Fruit fly (Drosophila melanogaster) whole organism, embryonic: Measurements from ENCODE around the gene DCTN6-p27.
A peak's percentile ranks its signal among the peaks of the same experiment; 100 is the strongest.

Source experiments
- ATbp ChIP-seq: fragments of 200-800 bp; sonication (Bioruptor generic); optimal IDR thresholded peaks from 2 replicates; lab custom pipeline; 2017; ENCODE audit warnings: missing biosample characterization, mild to moderate bottlenecking, missing genetic modification characterization, missing genetic modification reagents
- B-H1 ChIP-seq: fragments of 200-800 bp; sonication (Bioruptor generic); IDR thresholded peaks from 3 replicates; pipeline ENCODE4 v1.3.6; 2022; ENCODE audit warnings: missing biosample characterization, missing genetic modification characterization
- Bdp1 ChIP-seq: fragments of 200-800 bp; sonication (Bioruptor generic); optimal IDR thresholded peaks from 3 replicates; lab custom pipeline; 2016; ENCODE audit warnings: missing biosample characterization, missing genetic modification characterization
- CG12104 ChIP-seq: fragments of 200-800 bp; sonication (Bioruptor generic); optimal IDR thresholded peaks from 3 replicates; lab custom pipeline; 2016; ENCODE audit warnings: missing biosample characterization, missing genetic modification characterization
- CG1603 ChIP-seq: fragments of 200-800 bp; sonication (Bioruptor generic); optimal IDR thresholded peaks from 2 replicates; lab custom pipeline; 2019; ENCODE audit warnings: missing biosample characterization, mild to moderate bottlenecking, missing genetic modification characterization, moderate library complexity
- CG17359 ChIP-seq: fragments of 200-800 bp; sonication (Bioruptor generic); optimal IDR thresholded peaks from 3 replicates; lab custom pipeline; 2018; ENCODE audit warnings: missing biosample characterization, mild to moderate bottlenecking, missing genetic modification characterization, moderate library complexity
- CG18764 ChIP-seq: fragments of 200-800 bp; sonication (Bioruptor generic); optimal IDR thresholded peaks from 3 replicates; lab custom pipeline; 2016; ENCODE audit warnings: missing biosample characterization, missing genetic modification characterization
- CG2199 ChIP-seq: fragments of 200-800 bp; sonication (Bioruptor generic); IDR thresholded peaks from 3 replicates; pipeline ENCODE4 v1.3.6; 2022; ENCODE audit warnings: missing biosample characterization, missing genetic modification characterization
- CG3065 ChIP-seq: fragments of 200-800 bp; sonication (Bioruptor generic); optimal IDR thresholded peaks from 2 replicates; lab custom pipeline; 2016; ENCODE audit warnings: missing biosample characterization, missing genetic modification characterization
- CG3726 ChIP-seq: fragments of 200-800 bp; sonication (Bioruptor generic); IDR thresholded peaks from 3 replicates; pipeline ENCODE4, ENCODE4 v1.3.6; 2022; ENCODE audit warnings: missing biosample characterization, missing genetic modification characterization
- CG4707 ChIP-seq: fragments of 200-800 bp; sonication (Bioruptor generic); optimal IDR thresholded peaks from 2 replicates; lab custom pipeline; 2018; ENCODE audit warnings: missing biosample characterization, mild to moderate bottlenecking, missing genetic modification characterization, moderate library complexity
- CG5180 ChIP-seq: fragments of 200-800 bp; sonication (Bioruptor generic); optimal IDR thresholded peaks from 3 replicates; lab custom pipeline; 2017; ENCODE audit warnings: missing biosample characterization, missing genetic modification characterization, mild to moderate bottlenecking, moderate library complexity, missing genetic modification reagents
- CG6175 ChIP-seq: fragments of 200-800 bp; sonication (Bioruptor generic); IDR thresholded peaks from 3 replicates; pipeline ENCODE4 v1.3.6; 2022; ENCODE audit warnings: missing biosample characterization, missing genetic modification characterization
- CG7786 ChIP-seq: fragments of 200-800 bp; sonication (Bioruptor generic); optimal IDR thresholded peaks from 2 replicates; lab custom pipeline; 2016; ENCODE audit warnings: missing biosample characterization, missing genetic modification characterization
- CG8281 ChIP-seq: fragments of 200-800 bp; sonication (Bioruptor generic); optimal IDR thresholded peaks from 2 replicates; lab custom pipeline; 2018; ENCODE audit warnings: missing biosample characterization, mild to moderate bottlenecking, missing genetic modification characterization, moderate library complexity
- D19A ChIP-seq: fragments of 200-800 bp; optimal IDR thresholded peaks from 3 replicates; lab custom pipeline; 2019; ENCODE audit warnings: missing biosample characterization, mild to moderate bottlenecking, missing genetic modification characterization, moderate library complexity
- Dp ChIP-seq: fragments of 200-800 bp; sonication (Bioruptor generic); optimal IDR thresholded peaks from 2 replicates; lab custom pipeline; 2018; ENCODE audit warnings: missing biosample characterization, mild to moderate bottlenecking, missing genetic modification characterization, moderate library complexity
- H15 ChIP-seq: fragments of 200-800 bp; sonication (Bioruptor generic); IDR thresholded peaks from 3 replicates; pipeline ENCODE4 v1.3.6; 2022; ENCODE audit warnings: missing biosample characterization, missing genetic modification characterization
- HHEX ChIP-seq: fragments of 200-800 bp; sonication (Bioruptor generic); optimal IDR thresholded peaks from 3 replicates; lab custom pipeline; 2017; ENCODE audit warnings: missing biosample characterization, mild to moderate bottlenecking, missing genetic modification characterization, missing genetic modification reagents
- HLHmδ ChIP-seq: fragments of 200-800 bp; sonication (Bioruptor generic); optimal IDR thresholded peaks from 2 replicates; lab custom pipeline; 2018; ENCODE audit warnings: missing biosample characterization, mild to moderate bottlenecking, missing genetic modification characterization, moderate library complexity
- Hr51 ChIP-seq, 2 experiments: fragments of 200-800 bp; sonication (Bioruptor generic); optimal IDR thresholded peaks; 2 replicates in 1 of 2; 3 replicates in 1 of 2; lab custom pipeline; 2016 to 2018; ENCODE audit warnings: missing biosample characterization in 2 of 2, missing genetic modification characterization in 2 of 2, mild to moderate bottlenecking in 1 of 2, moderate library complexity in 1 of 2
- Nf-YA ChIP-seq: fragments of 200-800 bp; sonication (Bioruptor generic); IDR thresholded peaks from 2 replicates; pipeline ENCODE4 v1.3.6; 2022; ENCODE audit warnings: missing biosample characterization, missing genetic modification characterization
- NfI ChIP-seq: fragments of 200-800 bp; sonication (Bioruptor generic); optimal IDR thresholded peaks from 3 replicates; lab custom pipeline; 2018; ENCODE audit warnings: missing biosample characterization, mild to moderate bottlenecking, missing genetic modification characterization, moderate library complexity
- Ptx1 ChIP-seq: fragments of 200-800 bp; sonication (Bioruptor generic); IDR thresholded peaks from 2 replicates; pipeline ENCODE4 v1.3.6; 2022; ENCODE audit warnings: missing biosample characterization, missing genetic modification characterization
- Sox100B ChIP-seq: fragments of 200-800 bp; sonication (Bioruptor generic); optimal IDR thresholded peaks from 3 replicates; lab custom pipeline; 2018; ENCODE audit warnings: missing biosample characterization, mild to moderate bottlenecking, missing genetic modification characterization
- chinmo ChIP-seq: fragments of 200-800 bp; sonication (Bioruptor generic); IDR thresholded peaks from 4 replicates; pipeline ENCODE4 v1.3.6; 2022; ENCODE audit warnings: missing biosample characterization, missing genetic modification characterization; ENCODE audit not compliant: partially characterized antibody
- eve ChIP-seq, 2 experiments: fragments of >200 bp; optimal IDR thresholded peaks; 2 replicates each; lab custom pipeline; 2017; ENCODE audit warnings: missing biosample characterization in 2 of 2, missing genetic modification characterization in 2 of 2
- fru ChIP-seq: fragments of >200 bp; optimal IDR thresholded peaks from 2 replicates; lab custom pipeline; 2017
- h ChIP-seq: fragments of >200 bp; optimal IDR thresholded peaks from 2 replicates; lab custom pipeline; 2017
- nmo ChIP-seq: fragments of 200-800 bp; sonication (Bioruptor generic); optimal IDR thresholded peaks from 2 replicates; lab custom pipeline; 2018; ENCODE audit warnings: missing biosample characterization, mild to moderate bottlenecking, missing genetic modification characterization, moderate library complexity
- org-1 ChIP-seq: fragments of 200-800 bp; sonication (Bioruptor generic); optimal IDR thresholded peaks from 2 replicates; lab custom pipeline; 2017; ENCODE audit warnings: missing biosample characterization, missing genetic modification characterization
- pan ChIP-seq, 4 experiments: fragments of >200 bp in 3 of 4; fragments of 200-800 bp in 1 of 4; sonication (Bioruptor generic) in 1 of 4; optimal IDR thresholded peaks in 3 of 4; IDR thresholded peaks in 1 of 4; 2 replicates each; pipeline versions ENCODE4 v1.3.6 to Lab custom; 2017 to 2022; ENCODE audit warnings: missing biosample characterization in 2 of 4, missing genetic modification characterization in 2 of 4, mixed read lengths in 1 of 4
- pfk ChIP-seq: fragments of 200-800 bp; sonication (Bioruptor generic); optimal IDR thresholded peaks from 2 replicates; lab custom pipeline; 2018; ENCODE audit warnings: missing biosample characterization, mild to moderate bottlenecking, missing genetic modification characterization, moderate library complexity
- pho ChIP-seq: fragments of 200-800 bp; sonication (Bioruptor generic); optimal IDR thresholded peaks from 2 replicates; lab custom pipeline; 2016; ENCODE audit warnings: missing biosample characterization, missing genetic modification characterization
- scrt ChIP-seq: fragments of 200-800 bp; sonication (Bioruptor generic); optimal IDR thresholded peaks from 2 replicates; lab custom pipeline; 2018; ENCODE audit warnings: missing biosample characterization, mild to moderate bottlenecking, missing genetic modification characterization, moderate library complexity
- sd ChIP-seq: fragments of 200-800 bp; sonication (Bioruptor generic); optimal IDR thresholded peaks from 3 replicates; lab custom pipeline; 2018; ENCODE audit warnings: missing biosample characterization, mild to moderate bottlenecking, missing genetic modification characterization, moderate library complexity
- slbo ChIP-seq: fragments of 200-800 bp; sonication (Bioruptor generic); IDR thresholded peaks from 2 replicates; pipeline ENCODE4 v1.3.6; 2022; ENCODE audit warnings: missing biosample characterization, missing genetic modification characterization
- sr ChIP-seq: fragments of 200-800 bp; sonication (Bioruptor generic); IDR thresholded peaks from 3 replicates; pipeline ENCODE4 v1.3.6; 2022; ENCODE audit warnings: missing biosample characterization, missing genetic modification characterization
- zen2 ChIP-seq: fragments of 200-800 bp; sonication (Bioruptor generic); IDR thresholded peaks from 3 replicates; pipeline ENCODE4 v1.3.6; 2022; ENCODE audit warnings: missing biosample characterization, missing genetic modification characterization; ENCODE audit not compliant: partially characterized antibody
- zfh2 ChIP-seq: fragments of 200-800 bp; sonication (Bioruptor generic); optimal IDR thresholded peaks from 2 replicates; lab custom pipeline; 2016; ENCODE audit warnings: missing biosample characterization, missing genetic modification characterization

The DCTN6-p27 gene

dm6 chr2L:19135955-19136677 lies 4.0 kb downstream of the DCTN6-p27 start (continued):
- TF ChIP-seq Hr51 (GFP tag; optimal IDR thresholded peaks at IDR 0.05; lab: Kevin White, UChicago) (peak in 1 of 2 experiments; percentile 37), HHEX (peak; percentile 20), Dp (GFP tag; lab: Kevin White, UChicago) (no peak), CG5180 (GFP tag; lab: Kevin White, UChicago) (no peak), zfh2 (no peak), Ptx1 (GFP tag; lab: Robert Waterston, UW) (peak; percentile 13; the same call in 1 of the 2 replicates), CG4707 (peak; percentile 87), CG8281 (tag; lab: Kevin White, UChicago) (no peak), CG3726 (no peak), nmo (GFP tag; lab: Kevin White, UChicago) (peak; percentile 5), CG6175 (0 out of 3 replicates have a peak, but pooled peaks have one; percentile 26), pho (no peak), CG18764 (GFP tag; lab: Kevin White, UChicago) (no peak), B-H1 (GFP tag; lab: Robert Waterston, UW) (no peak), fru (lab: Kevin White, UChicago) (no peak), eve (GFP tag; optimal IDR thresholded peaks at IDR 0.05; lab: Kevin White, UChicago) (no peak), slbo (0 out of 2 replicates have a peak, but pooled peaks have one; percentile 23), D19A (tag; lab: Kevin White, UChicago) (peak; percentile 18), Sox100B (no peak), Bdp1 (GFP tag; lab: Kevin White, UChicago) (no peak), pfk (GFP tag; lab: Kevin White, UChicago) (peak; percentile 89), HLHmδ (no peak), pan (optimal IDR thresholded peaks at IDR 0.05; lab: Kevin White, UChicago) (no peak), pan (GFP tag; optimal IDR thresholded peaks at IDR 0.05 in 1 of 2, IDR thresholded peaks at IDR 0.05 in 1 of 2) (no peak), scrt (GFP tag; lab: Kevin White, UChicago) (peak; percentile 22), h (no peak), zen2 (GFP tag; lab: Robert Waterston, UW) (no peak), ATbp (GFP tag; lab: Kevin White, UChicago) (no peak), CG3065 (GFP tag; lab: Kevin White, UChicago) (no peak), CG17359 (tag; lab: Kevin White, UChicago) (peak; percentile 28), sd (no peak), Nf-YA (GFP tag; lab: Robert Waterston, UW) (no peak), CG7786 (GFP tag; lab: Kevin White, UChicago) (no peak), org-1 (GFP tag; lab: Kevin White, UChicago) (no peak), NfI (GFP tag; lab: Kevin White, UChicago) (no peak), H15 (GFP tag; lab: Robert Waterston, UW) (no peak), chinmo (GFP tag; lab: Robert Waterston, UW) (no peak), CG1603 (tag; lab: Kevin White, UChicago) (peak; percentile 33), CG12104 (GFP tag; lab: Kevin White, UChicago) (no peak), sr (no peak), CG2199 (GFP tag; lab: Robert Waterston, UW) (no peak)
